Fruit fly (Drosophila melanogaster) whole organism, pupa: Measurements from ENCODE around the gene CG45011.
A peak's percentile ranks its signal among the peaks of the same experiment; 100 is the strongest.

Experiments used
- CG10348 ChIP-seq: fragments of 200-800 bp; sonication (Bioruptor generic); IDR thresholded peaks from 2 replicates; pipeline ENCODE4 v1.3.6; 2022; ENCODE audit warnings: missing biosample characterization, missing genetic modification characterization
- CG12605 ChIP-seq: fragments of 200-800 bp; sonication (Bioruptor generic); IDR thresholded peaks from 2 replicates; pipeline ENCODE4 v1.3.6; 2022; ENCODE audit warnings: missing biosample characterization, missing genetic modification characterization
- CG14655 ChIP-seq: fragments of 200-800 bp; sonication (Bioruptor generic); optimal IDR thresholded peaks from 3 replicates; lab custom pipeline; 2017; ENCODE audit warnings: mild to moderate bottlenecking, missing biosample characterization, missing genetic modification reagents, missing genetic modification characterization
- CG8159 ChIP-seq: fragments of 200-800 bp; sonication (Bioruptor generic); optimal IDR thresholded peaks from 3 replicates; lab custom pipeline; 2018; ENCODE audit warnings: missing biosample characterization, mild to moderate bottlenecking, missing genetic modification characterization, moderate library complexity
- CG8301 ChIP-seq: fragments of 200-800 bp; sonication (Bioruptor generic); optimal IDR thresholded peaks from 2 replicates; lab custom pipeline; 2018; ENCODE audit warnings: missing biosample characterization, mild to moderate bottlenecking, missing genetic modification characterization
- EcR ChIP-seq: fragments of 200-800 bp; sonication (Bioruptor generic); optimal IDR thresholded peaks from 3 replicates; lab custom pipeline; 2019; ENCODE audit warnings: missing biosample characterization, missing genetic modification characterization, mild to moderate bottlenecking, moderate library complexity, missing genetic modification reagents
- Ets98B ChIP-seq: fragments of 200-800 bp; sonication (Bioruptor generic); IDR thresholded peaks from 2 replicates; pipeline ENCODE4 v1.3.6; 2022; ENCODE audit warnings: missing biosample characterization, missing genetic modification characterization
- Snoo ChIP-seq: fragments of 200-800 bp; sonication (Bioruptor generic); optimal IDR thresholded peaks from 3 replicates; lab custom pipeline; 2017; ENCODE audit warnings: missing biosample characterization, mild to moderate bottlenecking, missing genetic modification characterization, inconsistent platforms
- gl ChIP-seq: fragments of 200-800 bp; sonication (Bioruptor generic); optimal IDR thresholded peaks from 2 replicates; lab custom pipeline; 2018; ENCODE audit warnings: missing biosample characterization, mild to moderate bottlenecking, missing genetic modification characterization

dm6 chr2L:11804228-11805044, 29.4 kb upstream of the CG45011 start:
- TF ChIP-seq EcR (GFP tag; lab: Kevin White, UChicago) (no peak), CG12605 (GFP tag; lab: Robert Waterston, UW) (no peak), CG10348 (GFP tag; lab: Robert Waterston, UW) (no peak), Snoo (tag; lab: Kevin White, UChicago) (no peak), gl (tag; lab: Kevin White, UChicago) (no peak), Ets98B (GFP tag; lab: Robert Waterston, UW) (no peak), CG14655 (GFP tag; lab: Kevin White, UChicago) (peak; percentile 13), CG8301 (tag; lab: Kevin White, UChicago) (no peak), CG8159 (peak; percentile 2)
